Worm (Caenorhabditis elegans): ENCODE measurements around the gene C03B1.14.

The C03B1.14 gene

ce11 chrX:6388639-6389038, 28.1 kb upstream of the C03B1.14 start:
- TF ChIP-seq aptf-2 (GFP tag; conservative IDR thresholded peaks at IDR 0.05) (no peak), rpc-1 (optimal IDR thresholded peaks at IDR 0.05) (no peak), rpc-1 (tag; optimal IDR thresholded peaks at IDR 0.05) (no peak), repo-1 (tag; optimal IDR thresholded peaks at IDR 0.05) (no peak), attf-5 (GFP tag; optimal IDR thresholded peaks at IDR 0.05) (no peak), mel-28 (tag; optimal IDR thresholded peaks at IDR 0.05; ENCODE audit: borderline replicate concordance) (no peak)

ce11 chrX:6385185-6385584, 24.6 kb upstream of the C03B1.14 start, which contains the start of gene igdb-3:
Gene igdb-3, plus strand, starts transcription at chrX:6385485.
- TF ChIP-seq bed-1 (GFP tag; IDR thresholded peaks at IDR 0.05) (no peak), F10E7.11 (tag; optimal IDR thresholded peaks at IDR 0.05) (no peak), ZK185.1 (tag; optimal IDR thresholded peaks at IDR 0.05; ENCODE audit: poor library complexity, severe bottlenecking) (no peak), atf-7 (tag; optimal IDR thresholded peaks at IDR 0.05) (no peak), F39B2.1 (GFP tag; IDR thresholded peaks at IDR 0.05) (no peak), ceh-91 (GFP tag; IDR thresholded peaks at IDR 0.05) (no peak), snpc-4 (GFP tag; optimal IDR thresholded peaks at IDR 0.05) (no peak), snpc-4 (tag; optimal IDR thresholded peaks at IDR 0.05) (no peak), snpc-3.4 (tag; optimal IDR thresholded peaks at IDR 0.05) (no peak), zim-3 (tag; optimal IDR thresholded peaks at IDR 0.05) (no peak), sptf-2 (GFP tag; optimal IDR thresholded peaks at IDR 0.05) (no peak), Y95B8A.8 (GFP tag; IDR thresholded peaks at IDR 0.05) (no peak), Y79H2A.3 (GFP tag; conservative IDR thresholded peaks at IDR 0.05) (no peak), ztf-26 (tag; optimal IDR thresholded peaks at IDR 0.05) (no peak), C06A6.2 (GFP tag; conservative IDR thresholded peaks at IDR 0.05) (no peak), B0261.1 (tag; optimal IDR thresholded peaks at IDR 0.05) (no peak)

- TF ChIP-seq lin-40 (tag; optimal IDR thresholded peaks at IDR 0.05): no peak
- no peak for TF ChIP-seq ceh-79 (tag; optimal IDR thresholded peaks at IDR 0.05)
- TF ChIP-seq bed-1 (GFP tag; IDR thresholded peaks at IDR 0.05): no peak
- no peak for TF ChIP-seq snpc-1.1 (tag; optimal IDR thresholded peaks at IDR 0.05; ENCODE audit: insufficient read depth)
- no peak for TF ChIP-seq let-607 (tag; optimal IDR thresholded peaks at IDR 0.05)
- no peak for TF ChIP-seq B0019.2 (GFP tag; conservative IDR thresholded peaks at IDR 0.05)
- TF ChIP-seq gei-17 (GFP tag; optimal IDR thresholded peaks at IDR 0.05): no peak
- no peak for TF ChIP-seq ets-4 (GFP tag; optimal IDR thresholded peaks at IDR 0.05)
Measured at ce11 chrX:6384537-6384936, 24.0 kb upstream of the C03B1.14 start.

ce11 chrX:6382930-6383329, 22.4 kb upstream of the C03B1.14 start:
- TF ChIP-seq cebp-1 (GFP tag; IDR thresholded peaks at IDR 0.05) (no peak), cebp-1 (tag; optimal IDR thresholded peaks at IDR 0.05) (no peak), ztf-26 (tag; optimal IDR thresholded peaks at IDR 0.05) (no peak), lir-1 (GFP tag; conservative IDR thresholded peaks at IDR 0.05) (no peak), F22D6.2 (tag; optimal IDR thresholded peaks at IDR 0.05) (no peak), mcd-1 (GFP tag; IDR thresholded peaks at IDR 0.05) (no peak), Y67H2A.10 (GFP tag; conservative IDR thresholded peaks at IDR 0.05) (no peak), sdz-38 (tag; optimal IDR thresholded peaks at IDR 0.05) (no peak), repo-1 (tag; optimal IDR thresholded peaks at IDR 0.05) (no peak), F55B11.4 (tag; optimal IDR thresholded peaks at IDR 0.05; ENCODE audit: borderline replicate concordance, insufficient read depth) (no peak), F57C9.4 (tag; optimal IDR thresholded peaks at IDR 0.05) (no peak), attf-6 (GFP tag; IDR thresholded peaks at IDR 0.05) (no peak), aptf-2 (GFP tag; conservative IDR thresholded peaks at IDR 0.05) (no peak), lsl-1 (GFP tag; optimal IDR thresholded peaks at IDR 0.05) (no peak), bed-1 (GFP tag; IDR thresholded peaks at IDR 0.05) (no peak), ccch-3 (GFP tag; optimal IDR thresholded peaks at IDR 0.05) (no peak), lsy-27 (tag; optimal IDR thresholded peaks at IDR 0.05; ENCODE audit: borderline replicate concordance, insufficient read depth) (no peak), C17E4.6 (GFP tag; IDR thresholded peaks at IDR 0.05) (no peak), F33H1.4 (GFP tag; IDR thresholded peaks at IDR 0.05) (no peak), T07F8.4 (tag; optimal IDR thresholded peaks at IDR 0.05) (no peak), gei-17 (GFP tag; optimal IDR thresholded peaks at IDR 0.05) (no peak)
